Worm (Caenorhabditis elegans): ENCODE measurements around the gene ZK1307.1.

ce11 chrII:9695942-9696341, 40.6 kb upstream of the ZK1307.1 start:
- TF ChIP-seq R02D3.7 (tag; optimal IDR thresholded peaks at IDR 0.05) (no peak), ceh-82 (tag; optimal IDR thresholded peaks at IDR 0.05) (no peak), skn-1 (tag; optimal IDR thresholded peaks at IDR 0.05) (no peak), unc-62 (GFP tag; optimal IDR thresholded peaks at IDR 0.05) (no peak), ZK546.5 (tag; optimal IDR thresholded peaks at IDR 0.05) (no peak), sea-2 (GFP tag; optimal IDR thresholded peaks at IDR 0.05) (no peak), ama-1 (optimal IDR thresholded peaks at IDR 0.05) (no peak), unc-39 (tag; optimal IDR thresholded peaks at IDR 0.05) (no peak), elt-1 (tag; optimal IDR thresholded peaks at IDR 0.05) (peak; percentile 86), nhr-237 (tag; optimal IDR thresholded peaks at IDR 0.05) (no peak)

All from whole organism, L3 larva.